Fruit fly (Drosophila melanogaster) whole organism, adult: ENCODE results near the gene CG7766.

ENCODE experiments used
- CG11617 ChIP-seq: fragments of 200-800 bp; sonication (Bioruptor generic); optimal IDR thresholded peaks from 2 replicates; lab custom pipeline; 2017; ENCODE audit warnings: mild to moderate bottlenecking, missing biosample characterization, missing genetic modification reagents, missing genetic modification characterization
- CG12768 ChIP-seq: fragments of 200-800 bp; sonication (Bioruptor generic); optimal IDR thresholded peaks from 2 replicates; lab custom pipeline; 2017; ENCODE audit warnings: missing biosample characterization, missing genetic modification characterization, mild to moderate bottlenecking, moderate library complexity, missing genetic modification reagents
- CG14711 ChIP-seq: fragments of 200-800 bp; sonication (Bioruptor generic); optimal IDR thresholded peaks from 2 replicates; lab custom pipeline; 2018; ENCODE audit warnings: missing biosample characterization, mild to moderate bottlenecking, missing genetic modification characterization, moderate library complexity
- CG1620 ChIP-seq: fragments of 200-800 bp; sonication (Bioruptor generic); optimal IDR thresholded peaks from 2 replicates; lab custom pipeline; 2016; ENCODE audit warnings: missing biosample characterization, missing genetic modification characterization
- CG33017 ChIP-seq: fragments of 200-800 bp; sonication (Bioruptor generic); optimal IDR thresholded peaks from 2 replicates; lab custom pipeline; 2018; ENCODE audit warnings: missing biosample characterization, mild to moderate bottlenecking, missing genetic modification characterization, moderate library complexity
- CG5204 ChIP-seq: fragments of 200-800 bp; sonication (Bioruptor generic); optimal IDR thresholded peaks from 2 replicates; lab custom pipeline; 2016; ENCODE audit warnings: missing biosample characterization, missing genetic modification characterization
- CG7045 ChIP-seq: fragments of 200-800 bp; sonication (Bioruptor generic); optimal IDR thresholded peaks from 2 replicates; lab custom pipeline; 2017; ENCODE audit warnings: missing biosample characterization, mild to moderate bottlenecking, missing genetic modification characterization
- CG7101 ChIP-seq: fragments of 200-800 bp; sonication (Bioruptor generic); optimal IDR thresholded peaks from 2 replicates; lab custom pipeline; 2018; ENCODE audit warnings: missing biosample characterization, mild to moderate bottlenecking, missing genetic modification characterization, moderate library complexity
- Clk ChIP-seq: fragments of 200-800 bp; sonication (Bioruptor generic); optimal IDR thresholded peaks from 2 replicates; lab custom pipeline; 2017; ENCODE audit warnings: missing biosample characterization, missing genetic modification characterization
- Crg-1 ChIP-seq: fragments of 200-800 bp; sonication (Bioruptor generic); optimal IDR thresholded peaks from 2 replicates; lab custom pipeline; 2016; ENCODE audit warnings: missing biosample characterization, missing genetic modification characterization
- Hr96 ChIP-seq: fragments of 200-800 bp; sonication (Bioruptor generic); optimal IDR thresholded peaks from 2 replicates; lab custom pipeline; 2016; ENCODE audit warnings: missing biosample characterization, missing genetic modification characterization
- Mnt ChIP-seq: fragments of 200-800 bp; sonication (Bioruptor generic); optimal IDR thresholded peaks from 2 replicates; lab custom pipeline; 2016; ENCODE audit warnings: missing biosample characterization, mild to moderate bottlenecking, missing genetic modification characterization
- bab1 ChIP-seq: fragments of 200-800 bp; sonication (Bioruptor generic); optimal IDR thresholded peaks from 3 replicates; lab custom pipeline; 2019; ENCODE audit warnings: missing biosample characterization, mild to moderate bottlenecking, missing genetic modification characterization, moderate library complexity
- cic ChIP-seq: fragments of 200-800 bp; sonication (Bioruptor generic); optimal IDR thresholded peaks from 2 replicates; lab custom pipeline; 2017; ENCODE audit warnings: missing biosample characterization, mild to moderate bottlenecking, missing genetic modification characterization, moderate library complexity
- cnc ChIP-seq, 2 experiments: fragments of >200 bp; optimal IDR thresholded peaks; 2 replicates each; lab custom pipeline; 2017
- kay ChIP-seq: fragments of 200-800 bp; sonication (Bioruptor generic); peaks from one replicate; lab custom pipeline; 2016; ENCODE audit warnings: missing biosample characterization, missing genetic modification characterization, borderline replicate concordance
- ovo ChIP-seq: fragments of 200-800 bp; sonication (Bioruptor generic); optimal IDR thresholded peaks from 2 replicates; lab custom pipeline; 2016; ENCODE audit warnings: missing biosample characterization, missing genetic modification characterization
- pad ChIP-seq: fragments of 200-800 bp; sonication (Bioruptor generic); optimal IDR thresholded peaks from 3 replicates; lab custom pipeline; 2017; ENCODE audit warnings: missing biosample characterization, missing genetic modification characterization, mild to moderate bottlenecking, moderate library complexity, missing genetic modification reagents
- tj ChIP-seq: fragments of 200-800 bp; sonication (Bioruptor generic); optimal IDR thresholded peaks from 3 replicates; lab custom pipeline; 2017; ENCODE audit warnings: missing biosample characterization, mild to moderate bottlenecking, missing genetic modification characterization, moderate library complexity
- toe ChIP-seq: fragments of 200-800 bp; sonication (Bioruptor generic); optimal IDR thresholded peaks from 2 replicates; lab custom pipeline; 2016; ENCODE audit warnings: missing biosample characterization, missing genetic modification characterization

Gene CG7766

dm6 chrX:9110155-9110909 lies 6.8 kb upstream of the CG7766 start:
- TF ChIP-seq toe (GFP tag; lab: Kevin White, UChicago) (no peak), tj (GFP tag; lab: Kevin White, UChicago) (peak; percentile 81), pad (GFP tag; lab: Kevin White, UChicago) (no peak), ovo (peak; percentile 72)

DNA sequence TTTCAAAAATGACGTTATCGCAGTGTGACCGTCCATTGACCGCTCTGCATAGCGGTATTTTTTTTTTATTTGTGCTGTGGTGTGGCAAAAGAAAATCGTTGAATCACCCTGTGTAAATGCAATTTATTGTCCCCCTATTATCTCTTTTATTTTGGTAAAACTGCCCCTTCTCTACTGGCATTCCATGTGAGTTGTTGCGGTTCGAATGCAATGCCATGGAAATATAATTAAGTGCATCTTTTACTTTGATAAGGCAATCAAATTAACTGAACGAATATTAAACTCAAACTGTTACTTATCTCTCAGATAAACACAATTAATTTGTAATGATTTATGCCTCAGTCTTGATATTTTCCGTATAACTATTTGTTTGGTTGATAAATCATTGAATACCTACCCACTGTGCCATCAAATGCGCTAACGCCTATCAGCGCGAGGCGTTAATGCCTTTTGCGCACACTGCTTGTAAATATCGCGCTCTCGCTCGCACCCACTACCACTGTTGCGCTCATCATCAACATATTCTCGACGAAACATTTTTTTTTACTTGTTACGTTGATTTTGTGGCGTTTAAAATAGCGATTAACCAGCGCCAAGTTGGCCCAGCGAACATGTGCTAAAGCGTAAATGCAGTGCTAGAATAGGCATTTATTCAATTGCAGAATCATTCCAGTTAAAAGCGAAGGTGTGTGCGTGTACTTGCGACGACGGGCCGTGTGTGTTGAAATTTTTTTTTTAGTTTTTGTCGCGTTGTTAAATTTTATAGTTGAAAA lies 5.7 kb upstream of the CG7766 start:
- TF ChIP-seq bab1 (GFP tag; lab: Kevin White, UChicago) (no peak), kay (GFP tag; lab: Kevin White, UChicago) (no peak), CG14711 (tag; lab: Kevin White, UChicago) (peak; percentile 27), Crg-1 (GFP tag; lab: Kevin White, UChicago) (peak; percentile 21), CG5204 (GFP tag; lab: Kevin White, UChicago) (no peak), cic (no peak), ovo (peak; percentile 59), CG11617 (GFP tag; lab: Kevin White, UChicago) (peak; percentile 1), CG12768 (GFP tag; lab: Kevin White, UChicago) (no peak), CG7101 (tag; lab: Kevin White, UChicago) (no peak), Mnt (GFP tag; lab: Kevin White, UChicago) (peak; percentile 33), Clk (GFP tag; lab: Kevin White, UChicago) (no peak), CG33017 (tag; lab: Kevin White, UChicago) (no peak), pad (GFP tag; lab: Kevin White, UChicago) (peak; percentile 24), CG1620 (peak; percentile 44), toe (GFP tag; lab: Kevin White, UChicago) (no peak), CG7045 (peak; percentile 9), tj (GFP tag; lab: Kevin White, UChicago) (peak; percentile 16)

DNA sequence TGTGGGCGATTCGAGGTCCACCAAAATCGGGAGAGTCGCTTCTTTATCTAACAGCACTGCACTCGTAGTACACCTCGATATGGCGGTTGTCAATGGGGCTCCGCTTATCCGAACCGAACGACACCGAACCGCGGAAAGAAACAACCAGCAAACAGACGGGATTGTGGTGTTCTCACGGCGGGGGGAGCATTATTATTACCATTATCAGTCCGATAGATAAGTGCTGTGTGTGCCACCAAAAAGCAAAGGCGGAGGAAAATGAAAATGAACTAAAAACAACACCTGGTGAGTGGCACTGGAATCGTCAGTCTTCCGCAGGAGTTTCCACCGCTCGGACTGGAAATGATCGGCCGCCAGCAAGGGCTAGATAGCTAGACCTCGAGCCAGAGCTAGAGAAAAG lies 4.8 kb upstream of the CG7766 start, which contains the start of gene AP-1gamma:
Gene AP-1gamma (plus strand): TSS at position 305 of the 400 bp plus-strand sequence.
- TF ChIP-seq CG33017 (tag; lab: Kevin White, UChicago) = no peak
- TF ChIP-seq cic = peak; percentile 90

dm6 chrX:9106775-9107283 lies 3.3 kb upstream of the CG7766 start, which contains the start of gene Arfrp1:
Gene Arfrp1 (plus strand): TSS chrX:9107069.
- no peak for TF ChIP-seq CG1620
- no peak for TF ChIP-seq CG33017 (tag; lab: Kevin White, UChicago)
- no peak for TF ChIP-seq kay (GFP tag; lab: Kevin White, UChicago)
- TF ChIP-seq cic = no peak
- peak; percentile 24 for TF ChIP-seq bab1 (GFP tag; lab: Kevin White, UChicago)
- peak; percentile 0 for TF ChIP-seq CG14711 (tag; lab: Kevin White, UChicago)
- no peak for TF ChIP-seq CG7045
- no peak for TF ChIP-seq Hr96 (GFP tag; lab: Kevin White, UChicago)
- TF ChIP-seq Mnt (GFP tag; lab: Kevin White, UChicago) = no peak
- peak; percentile 22 for TF ChIP-seq tj (GFP tag; lab: Kevin White, UChicago)
- peak; percentile 11 for TF ChIP-seq CG11617 (GFP tag; lab: Kevin White, UChicago)
- TF ChIP-seq toe (GFP tag; lab: Kevin White, UChicago) = no peak
- TF ChIP-seq CG12768 (GFP tag; lab: Kevin White, UChicago) = no peak
- TF ChIP-seq cnc (optimal IDR thresholded peaks at IDR 0.05; lab: Kevin White, UChicago) = no peak
- no peak for TF ChIP-seq CG5204 (GFP tag; lab: Kevin White, UChicago)
- peak; percentile 35 for TF ChIP-seq pad (GFP tag; lab: Kevin White, UChicago)
- TF ChIP-seq ovo = no peak
- TF ChIP-seq CG7101 (tag; lab: Kevin White, UChicago) = peak; percentile 49
- TF ChIP-seq Clk (GFP tag; lab: Kevin White, UChicago) = no peak
- peak; percentile 25 for TF ChIP-seq Crg-1 (GFP tag; lab: Kevin White, UChicago)

dm6 chrX:9106212-9106774 lies 2.8 kb upstream of the CG7766 start, which contains the start of gene Bx42:
Gene Bx42 (minus strand): TSS chrX:9106604.
- peak; percentile 28 for TF ChIP-seq CG11617 (GFP tag; lab: Kevin White, UChicago)
- TF ChIP-seq cnc (optimal IDR thresholded peaks at IDR 0.05; lab: Kevin White, UChicago) = no peak
- TF ChIP-seq Crg-1 (GFP tag; lab: Kevin White, UChicago) = no peak
- peak; percentile 3 for TF ChIP-seq bab1 (GFP tag; lab: Kevin White, UChicago)
- peak; percentile 27 for TF ChIP-seq CG14711 (tag; lab: Kevin White, UChicago)
- TF ChIP-seq CG12768 (GFP tag; lab: Kevin White, UChicago) = no peak
- TF ChIP-seq Hr96 (GFP tag; lab: Kevin White, UChicago) = no peak
- peak; percentile 23 for TF ChIP-seq Mnt (GFP tag; lab: Kevin White, UChicago)
- TF ChIP-seq Clk (GFP tag; lab: Kevin White, UChicago) = no peak
- no peak for TF ChIP-seq ovo
- no peak for TF ChIP-seq CG33017 (tag; lab: Kevin White, UChicago)
- peak; percentile 25 for TF ChIP-seq CG1620
